Worm (Caenorhabditis elegans) whole organism, mixed stage, embryonic: ENCODE data around the gene ZK180.7.

Source experiments
- M03D4.4 ChIP-seq: sonication (generic microtip); optimal IDR thresholded peaks from 2 replicates; lab custom pipeline; 2017; ENCODE audit warnings: mild to moderate bottlenecking, missing genetic modification characterization, missing compliant biosample characterization
- bed-3 ChIP-seq: fragments of 200-800 bp; sonication (Bioruptor generic); optimal IDR thresholded peaks from 3 replicates; lab custom pipeline; 2018; ENCODE audit warnings: mild to moderate bottlenecking, missing genetic modification characterization, moderate library complexity, missing compliant biosample characterization
- blmp-1 ChIP-seq: fragments of 150-350 bp; optimal IDR thresholded peaks from 2 replicates; lab custom pipeline; 2014; ENCODE audit warnings: missing biosample characterization, missing genetic modification characterization
- ceh-39 ChIP-seq: fragments of 150-350 bp; optimal IDR thresholded peaks from 2 replicates; lab custom pipeline; 2014; ENCODE audit warnings: missing biosample characterization, missing genetic modification characterization
- ceh-43 ChIP-seq: fragments of 200-800 bp; sonication (Bioruptor generic); optimal IDR thresholded peaks from 2 replicates; lab custom pipeline; 2018; ENCODE audit warnings: mild to moderate bottlenecking, missing genetic modification characterization, moderate library complexity, missing compliant biosample characterization
- ceh-83 ChIP-seq: fragments of 200-800 bp; sonication (Bioruptor generic); optimal IDR thresholded peaks from 2 replicates; lab custom pipeline; 2018; ENCODE audit warnings: mild to moderate bottlenecking, missing genetic modification characterization, missing compliant biosample characterization
- ces-1 ChIP-seq: fragments of 150-350 bp; optimal IDR thresholded peaks from 2 replicates; lab custom pipeline; 2014; ENCODE audit warnings: missing biosample characterization, missing genetic modification reagents, missing genetic modification characterization
- cnd-1 ChIP-seq: fragments of 200-800 bp; sonication (Bioruptor generic); optimal IDR thresholded peaks from 2 replicates; lab custom pipeline; 2018; ENCODE audit warnings: mild to moderate bottlenecking, missing genetic modification characterization, missing compliant biosample characterization
- drap-1 ChIP-seq: fragments of 200-800 bp; sonication (Bioruptor generic); optimal IDR thresholded peaks from 3 replicates; lab custom pipeline; 2018; ENCODE audit warnings: mild to moderate bottlenecking, missing genetic modification characterization, missing compliant biosample characterization
- flh-1 ChIP-seq: fragments of 200-800 bp; sonication (Bioruptor generic); optimal IDR thresholded peaks from 2 replicates; lab custom pipeline; 2018; ENCODE audit warnings: mild to moderate bottlenecking, missing genetic modification characterization, moderate library complexity, missing compliant biosample characterization
- ham-2 ChIP-seq: fragments of 200-800 bp; sonication (Bioruptor generic); optimal IDR thresholded peaks from 2 replicates; lab custom pipeline; 2018; ENCODE audit warnings: mild to moderate bottlenecking, missing genetic modification characterization, missing compliant biosample characterization
- hlh-1 ChIP-seq: fragments of 150-350 bp; optimal IDR thresholded peaks from 2 replicates; lab custom pipeline; 2014; ENCODE audit warnings: missing biosample characterization, missing genetic modification reagents, missing genetic modification characterization
- lin-13 ChIP-seq: fragments of 150-350 bp; optimal IDR thresholded peaks from 2 replicates; lab custom pipeline; 2014; ENCODE audit warnings: missing biosample characterization, missing genetic modification characterization
- lin-32 ChIP-seq: fragments of 200-800 bp; sonication (Bioruptor generic); optimal IDR thresholded peaks from 2 replicates; lab custom pipeline; 2018; ENCODE audit warnings: mild to moderate bottlenecking, missing genetic modification characterization, missing compliant biosample characterization
- lsy-2 ChIP-seq: fragments of 150-350 bp; optimal IDR thresholded peaks from 2 replicates; lab custom pipeline; 2014; ENCODE audit warnings: missing biosample characterization, missing genetic modification characterization
- mab-5 ChIP-seq: fragments of 150-350 bp; optimal IDR thresholded peaks from 2 replicates; lab custom pipeline; 2014; ENCODE audit warnings: missing biosample characterization, missing genetic modification characterization
- nhr-76 ChIP-seq: sonication (generic microtip); optimal IDR thresholded peaks from 2 replicates; lab custom pipeline; 2017; ENCODE audit warnings: missing biosample characterization, missing genetic modification characterization
- pha-4 ChIP-seq: fragments of 150-350 bp; optimal IDR thresholded peaks from 2 replicates; lab custom pipeline; 2018; ENCODE audit warnings: missing biosample characterization, missing genetic modification reagents, missing genetic modification characterization
- sem-2 ChIP-seq: fragments of 200-800 bp; sonication (Bioruptor generic); optimal IDR thresholded peaks from 2 replicates; lab custom pipeline; 2018; ENCODE audit warnings: mild to moderate bottlenecking, missing genetic modification characterization, missing compliant biosample characterization
- snpc-4 ChIP-seq: fragments of 150-350 bp; optimal IDR thresholded peaks from 2 replicates; lab custom pipeline; 2014; ENCODE audit warnings: missing biosample characterization, missing genetic modification characterization
- sptf-1 ChIP-seq: sonication (generic microtip); optimal IDR thresholded peaks from 2 replicates; lab custom pipeline; 2017; ENCODE audit warnings: mild to moderate bottlenecking, missing genetic modification characterization, moderate library complexity, missing compliant biosample characterization
- tbx-8 ChIP-seq: fragments of 200-800 bp; sonication (Bioruptor generic); optimal IDR thresholded peaks from 2 replicates; lab custom pipeline; 2018; ENCODE audit warnings: mild to moderate bottlenecking, missing genetic modification characterization, moderate library complexity, missing compliant biosample characterization
- unc-120 ChIP-seq: sonication (generic microtip); optimal IDR thresholded peaks from 2 replicates; lab custom pipeline; 2017; ENCODE audit warnings: missing genetic modification characterization, missing compliant biosample characterization; ENCODE audit not compliant: poor library complexity, severe bottlenecking
- unc-62 ChIP-seq: fragments of 150-350 bp; optimal IDR thresholded peaks from 2 replicates; lab custom pipeline; 2014; ENCODE audit warnings: missing biosample characterization, missing genetic modification reagents, missing genetic modification characterization
- zip-8 ChIP-seq: fragments of 150-350 bp; optimal IDR thresholded peaks from 2 replicates; lab custom pipeline; 2014; ENCODE audit warnings: missing biosample characterization, missing genetic modification characterization
- ztf-11 ChIP-seq: fragments of 150-350 bp; optimal IDR thresholded peaks from 2 replicates; lab custom pipeline; 2014; ENCODE audit warnings: missing biosample characterization, missing genetic modification characterization

Gene ZK180.7

ce11 chrIV:4465184-4465583, 25.2 kb upstream of the ZK180.7 start, which contains the start of gene M01H9.5:
Gene M01H9.5, plus strand, starts transcription at chrIV:4465484.
- TF ChIP-seq lin-32 (GFP tag; lab: Kevin White, UChicago) (no peak), ces-1 (GFP tag; lab: Kevin White, UChicago) (no peak), ceh-43 (GFP tag; lab: Kevin White, UChicago) (no peak)

DNA sequence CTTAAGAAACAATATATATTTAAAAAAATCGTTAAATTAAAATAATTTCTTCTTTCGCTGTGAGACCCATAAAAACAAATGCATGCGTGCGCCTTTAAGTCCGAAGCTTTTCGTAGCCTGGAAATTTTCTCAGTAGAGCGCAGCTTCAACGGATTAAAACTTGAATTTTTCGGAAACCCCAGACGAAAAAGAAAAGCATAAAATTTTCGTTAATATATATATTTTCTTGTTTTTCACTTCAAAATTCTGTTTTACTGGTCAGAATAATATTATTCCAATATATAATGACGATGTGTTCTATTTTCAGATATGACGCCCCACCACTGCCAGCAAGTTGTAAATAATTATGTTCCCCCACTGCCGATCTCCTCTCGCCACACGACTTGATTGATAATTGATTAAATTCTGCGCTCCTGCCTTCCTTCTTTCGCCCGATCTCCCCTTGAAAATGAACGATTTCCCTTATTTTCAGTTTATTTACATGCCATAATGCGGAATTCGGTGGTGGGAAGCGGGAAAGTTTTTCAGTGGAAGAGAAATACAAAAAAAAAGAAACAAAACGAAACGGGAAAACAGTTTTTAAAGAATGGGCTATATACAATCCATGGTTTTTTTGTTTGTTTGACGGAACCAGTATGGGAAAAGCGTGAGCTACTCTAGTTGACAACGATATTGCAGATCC, 22.2 kb upstream of the ZK180.7 start:
- TF ChIP-seq snpc-4 (tag; lab: Kevin White, UChicago) (no peak), lsy-2 (tag; lab: Kevin White, UChicago) (no peak), nhr-76 (tag; lab: Kevin White, UChicago) (no peak), ceh-83 (GFP tag; lab: Kevin White, UChicago) (peak; percentile 6), ham-2 (no peak), ceh-39 (tag; lab: Kevin White, UChicago) (no peak), blmp-1 (no peak)

DNA sequence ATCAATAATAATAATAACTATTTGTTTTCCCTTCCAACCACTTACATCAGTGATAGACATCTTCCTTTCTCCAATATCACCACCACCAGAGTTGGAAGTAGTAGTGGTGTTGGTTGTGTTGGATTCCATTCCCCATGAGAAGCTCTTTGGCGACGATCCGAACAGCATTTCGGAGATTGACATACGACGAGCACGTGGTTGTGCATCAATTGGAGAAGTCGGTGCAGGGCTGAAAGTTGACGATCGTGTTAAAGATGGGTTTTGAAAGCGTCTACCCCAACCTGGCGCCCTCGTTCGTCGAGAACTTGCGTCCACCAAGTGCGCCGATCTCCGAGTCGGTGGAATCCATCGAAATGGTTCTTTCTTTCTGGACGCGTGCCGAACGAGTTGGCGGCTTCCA, 21.3 kb upstream of the ZK180.7 start:
- TF ChIP-seq sem-2 (GFP tag; lab: Kevin White, UChicago): no peak
- no peak for TF ChIP-seq ceh-39 (tag; lab: Kevin White, UChicago)
- no peak for TF ChIP-seq lin-32 (GFP tag; lab: Kevin White, UChicago)
- TF ChIP-seq lin-13 (tag; lab: Kevin White, UChicago): no peak
- TF ChIP-seq unc-62 (GFP tag; lab: Kevin White, UChicago): no peak
- TF ChIP-seq mab-5: no peak
- no peak for TF ChIP-seq ceh-83 (GFP tag; lab: Kevin White, UChicago)
- no peak for TF ChIP-seq pha-4 (tag; lab: Kevin White, UChicago)
- no peak for TF ChIP-seq cnd-1 (tag; lab: Kevin White, UChicago)
- TF ChIP-seq ham-2: no peak

- TF ChIP-seq hlh-1 (tag; lab: Kevin White, UChicago) (peak; percentile 45), lin-32 (GFP tag; lab: Kevin White, UChicago) (no peak), tbx-8 (GFP tag; lab: Kevin White, UChicago) (no peak), drap-1 (peak; percentile 30), M03D4.4 (tag; lab: Kevin White, UChicago) (no peak), unc-62 (GFP tag; lab: Kevin White, UChicago) (no peak), pha-4 (tag; lab: Kevin White, UChicago) (peak; percentile 50), flh-1 (GFP tag; lab: Kevin White, UChicago) (no peak), ztf-11 (no peak), sem-2 (GFP tag; lab: Kevin White, UChicago) (peak; percentile 5), bed-3 (GFP tag; lab: Kevin White, UChicago) (no peak)
- TF ChIP-seq, all 35 proteins: peak for 4
These were observed 20.3 kb upstream of the ZK180.7 start for ce11 chrIV:4469770-4470709.

- no peak for TF ChIP-seq unc-120 (tag; lab: Kevin White, UChicago)
- no peak for TF ChIP-seq zip-8 (tag; lab: Kevin White, UChicago)
- TF ChIP-seq M03D4.4 (tag; lab: Kevin White, UChicago): no peak
- TF ChIP-seq sptf-1 (tag; lab: Kevin White, UChicago): no peak
- no peak for TF ChIP-seq tbx-8 (GFP tag; lab: Kevin White, UChicago)
- no peak for TF ChIP-seq pha-4 (tag; lab: Kevin White, UChicago)
These were observed 19.2 kb upstream of the ZK180.7 start for ce11 chrIV:4470885-4471772.
